Worm (Caenorhabditis elegans): ENCODE results near the gene F19C7.8.

- TF ChIP-seq ama-1 (optimal IDR thresholded peaks at IDR 0.05), result no peak
- no peak for TF ChIP-seq elt-2 (tag; optimal IDR thresholded peaks at IDR 0.05)
- no peak for TF ChIP-seq nhr-77 (tag; optimal IDR thresholded peaks at IDR 0.05)
Measured at ce11 chrIV:4649460-4649859, 11.6 kb upstream of the F19C7.8 start, which contains the start of gene F29B9.7.

Data from whole organism, L3 larva.